Fruit fly (Drosophila melanogaster): ENCODE data around the gene anox.
A peak's percentile ranks its signal among the peaks of the same experiment; 100 is the strongest.

anox gene

dm6 chrX:21366311-21366990 lies 47.4 kb upstream of the anox start (continued):
- TF ChIP-seq CG10669 (GFP tag; optimal IDR thresholded peaks at IDR 0.05) (peak; percentile 71), OdsH (GFP tag; optimal IDR thresholded peaks at IDR 0.05) (peak; percentile 86), salr (GFP tag; optimal IDR thresholded peaks at IDR 0.05) (peak; percentile 2 to 71), CG15336 (GFP tag; IDR thresholded peaks at IDR 0.05) (peak; percentile 94), Eip93F (GFP tag; optimal IDR thresholded peaks at IDR 0.05) (peak; percentile 71), Gug (GFP tag; IDR thresholded peaks at IDR 0.05) (peak; percentile 43), CG6854 (GFP tag; optimal IDR thresholded peaks at IDR 0.05) (peak; percentile 62), achi (GFP tag; optimal IDR thresholded peaks at IDR 0.05) (peak; percentile 74), Eip75B (GFP tag; optimal IDR thresholded peaks at IDR 0.05) (peak; percentile 6), net (GFP tag; optimal IDR thresholded peaks at IDR 0.05) (peak; percentile 84), acj6 (GFP tag; optimal IDR thresholded peaks at IDR 0.05) (peak; percentile 81), eg (GFP tag; IDR thresholded peaks at IDR 0.05) (peak; percentile 82), dac (GFP tag; optimal IDR thresholded peaks at IDR 0.05) (peak; percentile 85), CG1621 (tag; optimal IDR thresholded peaks at IDR 0.05) (peak; percentile 57), topi (GFP tag; optimal IDR thresholded peaks at IDR 0.05) (peak; percentile 66), Eip78C (GFP tag) (peak; percentile 94)

dm6 chrX:21365421-21365820 lies 46.3 kb upstream of the anox start:
- TF ChIP-seq vri (GFP tag; optimal IDR thresholded peaks at IDR 0.05): peak; percentile 1
- no peak for TF ChIP-seq Hr39 (GFP tag; optimal IDR thresholded peaks at IDR 0.05)
- no peak for TF ChIP-seq Smox (GFP tag; optimal IDR thresholded peaks at IDR 0.05)
- TF ChIP-seq net (GFP tag; optimal IDR thresholded peaks at IDR 0.05): no peak
- peak; percentile 60 for TF ChIP-seq Eip93F (GFP tag; optimal IDR thresholded peaks at IDR 0.05)
- peak; percentile 68 for TF ChIP-seq svp (GFP tag)
- TF ChIP-seq Eip78C (GFP tag): peak; percentile 28
- TF ChIP-seq Sox14 (GFP tag; optimal IDR thresholded peaks at IDR 0.05): no peak
- TF ChIP-seq topi (GFP tag; optimal IDR thresholded peaks at IDR 0.05): no peak
- peak; percentile 20 for TF ChIP-seq fkh (GFP tag; optimal IDR thresholded peaks at IDR 0.05)

DNA sequence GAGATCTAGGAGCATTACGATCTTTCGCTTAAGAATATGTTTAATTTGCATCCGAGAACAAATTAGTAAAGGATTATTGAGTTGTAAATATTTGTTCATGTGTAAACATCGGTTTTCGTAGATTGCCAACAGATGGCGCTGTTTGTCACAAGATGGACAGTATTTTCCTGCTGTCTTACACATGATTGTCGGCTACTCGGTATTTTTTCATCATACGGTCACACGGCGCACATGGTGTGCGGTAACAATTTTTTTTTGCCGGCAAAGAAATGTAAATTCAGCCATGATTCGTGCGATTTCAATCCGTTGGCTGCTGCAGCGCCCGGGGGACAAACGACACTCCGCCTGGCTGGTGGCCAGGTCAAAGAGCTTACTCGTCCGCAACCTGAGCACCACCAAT lies 43.8 kb upstream of the anox start, which contains the start of the genes bbx and waw:
TSS of gene bbx (plus strand) at position 151 of the 400 bp plus-strand sequence.
TSS of gene waw (plus strand) at position 151 of the 400 bp plus-strand sequence.
- TF ChIP-seq Eip78C (GFP tag) (peak; percentile 71), fkh (GFP tag; optimal IDR thresholded peaks at IDR 0.05) (peak; percentile 98), svp (GFP tag) (peak; percentile 36), CG3919 (GFP tag; optimal IDR thresholded peaks at IDR 0.05) (no peak), dsx (GFP tag; optimal IDR thresholded peaks at IDR 0.05; ENCODE audit: poor library complexity, severe bottlenecking) (peak; percentile 12), CG32006 (GFP tag; optimal IDR thresholded peaks at IDR 0.05) (no peak), CG3032 (tag; optimal IDR thresholded peaks at IDR 0.05) (peak; percentile 19), achi (GFP tag; optimal IDR thresholded peaks at IDR 0.05) (no peak), vri (GFP tag; optimal IDR thresholded peaks at IDR 0.05) (peak; percentile 99), Sox14 (GFP tag; optimal IDR thresholded peaks at IDR 0.05) (peak; percentile 4), Eip75B (GFP tag; optimal IDR thresholded peaks at IDR 0.05) (peak; percentile 17), CG10669 (GFP tag; optimal IDR thresholded peaks at IDR 0.05) (no peak), ss (GFP tag; optimal IDR thresholded peaks at IDR 0.05) (peak in 1 of 2 experiments; percentile 25), CG4318 (GFP tag; optimal IDR thresholded peaks at IDR 0.05) (no peak), CG6808 (GFP tag; optimal IDR thresholded peaks at IDR 0.05) (peak; percentile 22), Eip93F (GFP tag; optimal IDR thresholded peaks at IDR 0.05) (no peak), topi (GFP tag; optimal IDR thresholded peaks at IDR 0.05) (peak; percentile 19), esn (GFP tag; optimal IDR thresholded peaks at IDR 0.05) (peak; percentile 42), CG11902 (GFP tag; optimal IDR thresholded peaks at IDR 0.05) (no peak), Blimp-1 (GFP tag; optimal IDR thresholded peaks at IDR 0.05) (no peak), Smox (GFP tag; optimal IDR thresholded peaks at IDR 0.05) (peak; percentile 6)

Measured in whole organism, prepupa.